Worm (Caenorhabditis elegans) whole organism, L4 larva: ENCODE results near the gene ZK1248.5.

Experiments
- F37D6.2 ChIP-seq: sonication (generic microtip); optimal IDR thresholded peaks from 2 replicates; lab custom pipeline; 2016; ENCODE audit warnings: mild to moderate bottlenecking, missing genetic modification characterization, missing compliant biosample characterization
- Y5F2A.4 ChIP-seq: fragments of 200-800 bp; sonication (Bioruptor generic); optimal IDR thresholded peaks from 2 replicates; lab custom pipeline; 2018; ENCODE audit warnings: mild to moderate bottlenecking, missing genetic modification characterization, missing compliant biosample characterization
- ZK546.5 ChIP-seq, 2 experiments: sonication (generic microtip); optimal IDR thresholded peaks; 2 replicates each; lab custom pipeline; 2017; ENCODE audit warnings: missing biosample characterization in 2 of 2, missing genetic modification characterization in 2 of 2
- aha-1 ChIP-seq: fragments of 150-350 bp; peaks from one replicate; lab custom pipeline; 2014; ENCODE audit warnings: missing biosample characterization, missing genetic modification characterization
- aly-2 ChIP-seq: sonication (generic microtip); optimal IDR thresholded peaks from 2 replicates; lab custom pipeline; 2018; ENCODE audit warnings: missing biosample characterization, missing genetic modification characterization
- attf-4 ChIP-seq: sonication (generic microtip); optimal IDR thresholded peaks from 3 replicates; lab custom pipeline; 2017; ENCODE audit warnings: missing biosample characterization, missing genetic modification characterization
- ceh-62 ChIP-seq: sonication (generic microtip); optimal IDR thresholded peaks from 2 replicates; lab custom pipeline; 2017; ENCODE audit warnings: missing biosample characterization, missing genetic modification characterization
- ceh-82 ChIP-seq: sonication (generic microtip); optimal IDR thresholded peaks from 2 replicates; lab custom pipeline; 2017; ENCODE audit warnings: missing biosample characterization, missing genetic modification characterization
- ctbp-1 ChIP-seq: fragments of 200-800 bp; sonication (Bioruptor generic); IDR thresholded peaks from 2 replicates; pipeline ENCODE4 v1.3.6; 2022; ENCODE audit warnings: missing genetic modification reagents, missing genetic modification characterization, missing compliant biosample characterization
- daf-12 ChIP-seq: fragments of 150-350 bp; optimal IDR thresholded peaks from 2 replicates; lab custom pipeline; 2014; ENCODE audit warnings: missing biosample characterization, missing genetic modification reagents, missing genetic modification characterization
- daf-16 ChIP-seq, 3 experiments: sonication (generic microtip); optimal IDR thresholded peaks; 2 replicates each; lab custom pipeline; 2016 to 2017; ENCODE audit warnings: missing genetic modification characterization in 3 of 3, missing genetic modification reagents in 3 of 3, mild to moderate bottlenecking in 2 of 3, missing compliant biosample characterization in 2 of 3, missing biosample characterization in 1 of 3, moderate library complexity in 1 of 3
- dmd-8 ChIP-seq: fragments of 200-800 bp; sonication (Bioruptor generic); IDR thresholded peaks from 2 replicates; pipeline ENCODE4 v1.3.6; 2022; ENCODE audit warnings: missing genetic modification characterization, missing compliant biosample characterization
- hlh-11 ChIP-seq: fragments of 200-800 bp; sonication (Bioruptor generic); optimal IDR thresholded peaks from 2 replicates; lab custom pipeline; 2018; ENCODE audit warnings: mild to moderate bottlenecking, missing genetic modification characterization, missing compliant biosample characterization
- madf-5 ChIP-seq, 2 experiments: fragments of 200-800 bp; sonication (Bioruptor generic); IDR thresholded peaks; 2 replicates each; pipeline ENCODE4 v1.3.6; 2022; ENCODE audit warnings: missing compliant biosample characterization in 2 of 2, missing genetic modification characterization in 2 of 2
- madf-9 ChIP-seq: fragments of 200-800 bp; sonication (Bioruptor generic); conservative IDR thresholded peaks from 2 replicates; pipeline ENCODE4 v1.3.6; 2022; ENCODE audit warnings: missing genetic modification reagents, missing genetic modification characterization, missing compliant biosample characterization
- mdt-29 ChIP-seq: fragments of 200-800 bp; sonication (Bioruptor generic); IDR thresholded peaks from 2 replicates; pipeline ENCODE4 v1.3.6; 2022; ENCODE audit warnings: missing genetic modification reagents, missing genetic modification characterization, missing compliant biosample characterization
- mxl-2 ChIP-seq: fragments of 200-800 bp; sonication (Bioruptor generic); conservative IDR thresholded peaks from 2 replicates; pipeline ENCODE4 v1.3.6; 2022; ENCODE audit warnings: missing genetic modification reagents, missing genetic modification characterization, missing compliant biosample characterization
- nhr-10 ChIP-seq: fragments of 150-350 bp; optimal IDR thresholded peaks from 2 replicates; lab custom pipeline; 2014; ENCODE audit warnings: missing biosample characterization, missing genetic modification characterization
- nhr-102 ChIP-seq: sonication (generic microtip); optimal IDR thresholded peaks from 2 replicates; lab custom pipeline; 2016; ENCODE audit warnings: mild to moderate bottlenecking, missing genetic modification characterization, moderate library complexity, missing compliant biosample characterization
- nhr-11 ChIP-seq: fragments of 150-350 bp; optimal IDR thresholded peaks from 2 replicates; lab custom pipeline; 2014; ENCODE audit warnings: missing biosample characterization, missing genetic modification characterization
- nhr-237 ChIP-seq: sonication (generic microtip); optimal IDR thresholded peaks from 2 replicates; lab custom pipeline; 2017; ENCODE audit warnings: missing biosample characterization, missing genetic modification characterization
- nhr-48 ChIP-seq: sonication (generic microtip); optimal IDR thresholded peaks from 2 replicates; lab custom pipeline; 2016; ENCODE audit warnings: mild to moderate bottlenecking, missing genetic modification characterization, missing compliant biosample characterization
- nhr-76 ChIP-seq: fragments of 150-350 bp; optimal IDR thresholded peaks from 2 replicates; lab custom pipeline; 2014; ENCODE audit warnings: missing biosample characterization, missing genetic modification characterization
- php-3 ChIP-seq: fragments of 200-800 bp; sonication (Bioruptor generic); IDR thresholded peaks from 2 replicates; pipeline ENCODE4 v1.3.6; 2022; ENCODE audit warnings: missing genetic modification reagents, missing genetic modification characterization, missing compliant biosample characterization
- saeg-2 ChIP-seq: fragments of 200-800 bp; sonication (Bioruptor generic); IDR thresholded peaks from 2 replicates; pipeline ENCODE4 v1.3.6; 2022; ENCODE audit warnings: missing genetic modification reagents, missing genetic modification characterization, missing compliant biosample characterization
- sdz-12 ChIP-seq: fragments of 200-800 bp; sonication (Bioruptor generic); optimal IDR thresholded peaks from 2 replicates; lab custom pipeline; 2018; ENCODE audit warnings: mild to moderate bottlenecking, missing genetic modification characterization, missing compliant biosample characterization
- set-16 ChIP-seq: fragments of 200-800 bp; sonication (Bioruptor generic); IDR thresholded peaks from 2 replicates; pipeline ENCODE4 v1.3.6; 2022; ENCODE audit warnings: missing genetic modification reagents, missing genetic modification characterization, missing compliant biosample characterization
- snpc-1.2 ChIP-seq: fragments of 200-800 bp; sonication (Bioruptor generic); IDR thresholded peaks from 2 replicates; pipeline ENCODE4 v1.3.6; 2022; ENCODE audit warnings: missing genetic modification reagents, missing genetic modification characterization, missing compliant biosample characterization
- spr-3 ChIP-seq: fragments of 200-800 bp; sonication (Bioruptor generic); optimal IDR thresholded peaks from 2 replicates; lab custom pipeline; 2018; ENCODE audit warnings: mild to moderate bottlenecking, missing genetic modification characterization, missing compliant biosample characterization
- tag-97 ChIP-seq: fragments of 200-800 bp; sonication (Bioruptor generic); IDR thresholded peaks from 2 replicates; pipeline ENCODE4 v1.3.6; 2022; ENCODE audit warnings: missing genetic modification characterization, missing compliant biosample characterization
- unc-130 ChIP-seq: sonication (generic microtip); optimal IDR thresholded peaks from 2 replicates; lab custom pipeline; 2016; ENCODE audit warnings: missing genetic modification reagents, missing genetic modification characterization, missing compliant biosample characterization
- unc-62 ChIP-seq, 3 experiments: fragments of 150-350 bp in 1 of 3; sonication (generic microtip); optimal IDR thresholded peaks in 2 of 3; peaks in 1 of 3; 1 replicate in 1 of 3; 2 replicates in 2 of 3; lab custom pipeline; 2014 to 2017; ENCODE audit warnings: missing biosample characterization in 3 of 3, missing genetic modification characterization in 3 of 3, missing genetic modification reagents in 3 of 3, missing genotype in 1 of 3
- zip-11 ChIP-seq: fragments of 200-800 bp; sonication (Bioruptor generic); IDR thresholded peaks from 2 replicates; pipeline ENCODE4 v1.3.6; 2022; ENCODE audit warnings: missing genetic modification characterization, missing compliant biosample characterization
- ztf-11 ChIP-seq: fragments of 150-350 bp; optimal IDR thresholded peaks from 2 replicates; lab custom pipeline; 2014; ENCODE audit warnings: missing biosample characterization, missing genetic modification characterization

ZK1248.5 gene

ce11 chrII:5781935-5782921 lies 28.1 kb upstream of the ZK1248.5 start, which contains the start of gene K05F1.6 (continued):
- TF ChIP-seq aly-2 (tag; lab: Kevin White, UChicago) (no peak), sdz-12 (peak; percentile 71), nhr-11 (no peak), zip-11 (GFP tag; lab: Robert Waterston, UW) (0 out of 2 replicates have a peak, but pooled peaks have one; percentile 37), mxl-2 (GFP tag; lab: Robert Waterston, UW) (peak; percentile 61; the same call in 1 of the 2 replicates), F37D6.2 (peak; percentile 31), attf-4 (tag; lab: Kevin White, UChicago) (no peak), Y5F2A.4 (GFP tag; lab: Kevin White, UChicago) (peak; percentile 83), dmd-8 (peak; percentile 93), ceh-62 (tag; lab: Kevin White, UChicago) (no peak), hlh-11 (tag; lab: Kevin White, UChicago) (peak; percentile 61), saeg-2 (GFP tag; lab: Robert Waterston, UW) (peak; percentile 81; the same call in 1 of the 2 replicates), nhr-237 (tag; lab: Kevin White, UChicago) (no peak), ZK546.5 (tag; optimal IDR thresholded peaks at IDR 0.05; lab: Kevin White, UChicago) (no peak), nhr-76 (tag; lab: Kevin White, UChicago) (no peak), madf-9 (GFP tag; lab: Robert Waterston, UW) (peak; percentile 38; the same call in 1 of the 2 replicates), spr-3 (peak; percentile 84), php-3 (GFP tag; lab: Robert Waterston, UW) (peak; percentile 65), nhr-10 (tag; lab: Kevin White, UChicago) (no peak), daf-12 (tag; lab: Kevin White, UChicago) (no peak), ceh-82 (no peak), nhr-48 (tag; lab: Kevin White, UChicago) (peak; percentile 46)

ce11 chrII:5785504-5785903 lies 24.8 kb upstream of the ZK1248.5 start:
- TF ChIP-seq unc-62 (GFP tag; optimal IDR thresholded peaks at IDR 0.05 in 1 of 2; lab: Kevin White, UChicago), result peak in 1 of 2 experiments; percentile 92
- no peak for TF ChIP-seq unc-62 (tag; optimal IDR thresholded peaks at IDR 0.05; lab: Kevin White, UChicago)
- TF ChIP-seq ztf-11, result no peak

- TF ChIP-seq nhr-76 (tag; lab: Kevin White, UChicago), result no peak
- TF ChIP-seq set-16, result no peak
- TF ChIP-seq ceh-82, result no peak
- no peak for TF ChIP-seq nhr-10 (tag; lab: Kevin White, UChicago)
- TF ChIP-seq aha-1 (tag; lab: Kevin White, UChicago), result peak; percentile 74
- no peak for TF ChIP-seq ZK546.5 (tag; optimal IDR thresholded peaks at IDR 0.05; lab: Kevin White, UChicago)
- TF ChIP-seq nhr-102 (tag; lab: Kevin White, UChicago), result no peak
- TF ChIP-seq unc-62 (GFP tag; optimal IDR thresholded peaks at IDR 0.05 in 1 of 2; lab: Kevin White, UChicago), result no peak
- TF ChIP-seq unc-62 (tag; optimal IDR thresholded peaks at IDR 0.05; lab: Kevin White, UChicago), result no peak
Measured at ce11 chrII:5788815-5789214, 21.5 kb upstream of the ZK1248.5 start, which contains the start of gene K05F1.13. TSS of gene K05F1.13 (plus strand) at chrII:5789115.

ce11 chrII:5790313-5790773 lies 20.0 kb upstream of the ZK1248.5 start, which contains the start of gene lect-2:
TSS of gene lect-2 (plus strand) at chrII:5790723.
- TF ChIP-seq nhr-11 (peak; percentile 59), daf-16 (GFP tag; optimal IDR thresholded peaks at IDR 0.05; lab: Kevin White, UChicago) (peak in 1 of 2 experiments; percentile 40), daf-16 (tag; optimal IDR thresholded peaks at IDR 0.05; lab: Kevin White, UChicago) (no peak), aha-1 (tag; lab: Kevin White, UChicago) (peak; percentile 81), mdt-29 (GFP tag; lab: Robert Waterston, UW) (no peak)

ce11 chrII:5792490-5792889 lies 17.8 kb upstream of the ZK1248.5 start, which contains the start of gene K05F1.14:
TSS of gene K05F1.14 (minus strand) at chrII:5792590.
- no peak for TF ChIP-seq ctbp-1
- TF ChIP-seq snpc-1.2 (GFP tag; lab: Robert Waterston, UW), result no peak
- no peak for TF ChIP-seq madf-5 (GFP tag; IDR thresholded peaks at IDR 0.05; lab: Robert Waterston, UW)
- no peak for TF ChIP-seq tag-97
- no peak for TF ChIP-seq unc-130
- TF ChIP-seq ceh-62 (tag; lab: Kevin White, UChicago), result no peak
